Worm (Caenorhabditis elegans): ENCODE measurements around the gene cyn-7.

The cyn-7 gene

DNA sequence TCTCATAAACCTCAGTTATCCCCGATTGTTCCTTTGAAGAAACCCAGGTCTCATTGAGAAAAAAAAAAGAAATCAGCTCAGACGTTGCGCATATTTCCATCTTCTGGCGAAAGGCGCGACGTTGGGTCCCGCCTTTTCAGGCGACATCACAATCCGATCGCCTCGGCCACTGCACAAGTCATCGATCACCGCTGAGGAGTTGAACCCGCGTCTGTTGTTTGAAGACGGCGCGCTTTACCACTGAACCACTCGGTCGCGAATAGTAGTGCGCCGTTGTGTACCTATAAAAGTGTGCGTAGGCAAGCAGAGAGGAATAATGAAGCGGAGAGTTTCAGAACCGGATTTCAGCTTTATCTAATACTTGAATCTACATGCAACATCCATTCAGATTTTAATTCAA is 3.7 kb upstream of the cyn-7 start, which contains the start of gene Y75B12B.11 (continued):
- no peak for TF ChIP-seq zip-8 (tag; optimal IDR thresholded peaks at IDR 0.05)
- peak; percentile 88 for TF ChIP-seq tbx-8 (GFP tag; optimal IDR thresholded peaks at IDR 0.05)

- TF ChIP-seq nhr-28 (tag; optimal IDR thresholded peaks at IDR 0.05) (no peak), nhr-237 (tag; optimal IDR thresholded peaks at IDR 0.05) (peak; percentile 71), blmp-1 (tag; optimal IDR thresholded peaks at IDR 0.05) (no peak), sptf-1 (tag; optimal IDR thresholded peaks at IDR 0.05) (no peak), pha-4 (tag; optimal IDR thresholded peaks at IDR 0.05) (peak; percentile 77), ceh-39 (tag; optimal IDR thresholded peaks at IDR 0.05) (peak; percentile 26), tbx-8 (GFP tag; optimal IDR thresholded peaks at IDR 0.05) (no peak), nhr-12 (tag; optimal IDR thresholded peaks at IDR 0.05) (no peak), zip-8 (tag; optimal IDR thresholded peaks at IDR 0.05) (no peak), ces-1 (GFP tag; optimal IDR thresholded peaks at IDR 0.05) (peak; percentile 81), lin-13 (tag; optimal IDR thresholded peaks at IDR 0.05) (peak; percentile 58), ceh-43 (GFP tag; optimal IDR thresholded peaks at IDR 0.05) (no peak), unc-39 (tag; optimal IDR thresholded peaks at IDR 0.05) (no peak), ztf-11 (tag; optimal IDR thresholded peaks at IDR 0.05) (no peak), mls-2 (tag; optimal IDR thresholded peaks at IDR 0.05) (no peak), flh-1 (GFP tag; optimal IDR thresholded peaks at IDR 0.05) (no peak), lsy-2 (tag; optimal IDR thresholded peaks at IDR 0.05) (peak; percentile 83), mab-5 (tag; optimal IDR thresholded peaks at IDR 0.05) (no peak), cnd-1 (tag; optimal IDR thresholded peaks at IDR 0.05) (no peak), ceh-83 (GFP tag; optimal IDR thresholded peaks at IDR 0.05) (no peak), nhr-2 (tag; optimal IDR thresholded peaks at IDR 0.05) (no peak), mep-1 (tag; optimal IDR thresholded peaks at IDR 0.05) (peak; percentile 78), hlh-1 (tag; optimal IDR thresholded peaks at IDR 0.05) (peak; percentile 18), unc-62 (GFP tag; optimal IDR thresholded peaks at IDR 0.05) (no peak), snpc-4 (tag; optimal IDR thresholded peaks at IDR 0.05) (no peak), ham-2 (GFP tag; optimal IDR thresholded peaks at IDR 0.05) (no peak), bed-3 (GFP tag; optimal IDR thresholded peaks at IDR 0.05) (no peak), drap-1 (GFP tag; optimal IDR thresholded peaks at IDR 0.05) (no peak), unc-120 (tag; optimal IDR thresholded peaks at IDR 0.05; ENCODE audit: poor library complexity, severe bottlenecking) (no peak), lin-32 (GFP tag; optimal IDR thresholded peaks at IDR 0.05) (no peak), M03D4.4 (tag; optimal IDR thresholded peaks at IDR 0.05) (no peak), sem-2 (GFP tag; optimal IDR thresholded peaks at IDR 0.05) (no peak), elt-1 (tag; optimal IDR thresholded peaks at IDR 0.05; ENCODE audit: borderline replicate concordance, insufficient read depth) (no peak), elt-3 (tag; optimal IDR thresholded peaks at IDR 0.05) (no peak), nhr-76 (tag; optimal IDR thresholded peaks at IDR 0.05) (no peak)
Observed at ce11 chrV:15189567-15189966, 2.4 kb upstream of the cyn-7 start, which contains the start of gene cyn-3. TSS of gene cyn-3 (plus strand) at chrV:15189927.

ce11 chrV:15186259-15186927 is 785 bp downstream of the cyn-7 start, which contains the start of gene Y75B12B.3:
TSS of gene Y75B12B.3 (minus strand) at chrV:15186279.
- TF ChIP-seq lsy-2 (tag; optimal IDR thresholded peaks at IDR 0.05), result no peak
- no peak for TF ChIP-seq lin-13 (tag; optimal IDR thresholded peaks at IDR 0.05)
- TF ChIP-seq ceh-43 (GFP tag; optimal IDR thresholded peaks at IDR 0.05), result no peak
- no peak for TF ChIP-seq pha-4 (tag; optimal IDR thresholded peaks at IDR 0.05)
- TF ChIP-seq sem-2 (GFP tag; optimal IDR thresholded peaks at IDR 0.05), result no peak
- TF ChIP-seq tbx-8 (GFP tag; optimal IDR thresholded peaks at IDR 0.05), result no peak
- TF ChIP-seq blmp-1 (tag; optimal IDR thresholded peaks at IDR 0.05), result no peak
- no peak for TF ChIP-seq nhr-28 (tag; optimal IDR thresholded peaks at IDR 0.05)
- no peak for TF ChIP-seq lin-32 (GFP tag; optimal IDR thresholded peaks at IDR 0.05)
- no peak for TF ChIP-seq ces-1 (GFP tag; optimal IDR thresholded peaks at IDR 0.05)
- TF ChIP-seq sptf-1 (tag; optimal IDR thresholded peaks at IDR 0.05), result no peak
- no peak for TF ChIP-seq zip-8 (tag; optimal IDR thresholded peaks at IDR 0.05)
- no peak for TF ChIP-seq mep-1 (tag; optimal IDR thresholded peaks at IDR 0.05)

Data from whole organism, mixed stage, embryonic.